Worm (Caenorhabditis elegans) whole organism, young adult: ENCODE results near the gene W03C9.5.
A peak's percentile ranks its signal among the peaks of the same experiment; 100 is the strongest.

Experiments
- B0019.2 ChIP-seq: fragments of 200-800 bp; sonication (Bioruptor generic); conservative IDR thresholded peaks from 2 replicates; pipeline ENCODE4 v1.3.6; 2022; ENCODE audit warnings: missing genetic modification reagents, missing genetic modification characterization, missing compliant biosample characterization
- B0336.3 ChIP-seq: fragments of 200-800 bp; sonication (Bioruptor generic); IDR thresholded peaks from 2 replicates; pipeline ENCODE4 v1.3.6; 2022; ENCODE audit warnings: missing genetic modification characterization, missing compliant biosample characterization
- D2030.7 ChIP-seq: fragments of 200-800 bp; sonication (Bioruptor generic); IDR thresholded peaks from 2 replicates; pipeline ENCODE4 v1.3.6; 2022; ENCODE audit warnings: missing genetic modification reagents, missing genetic modification characterization, missing compliant biosample characterization
- F33H1.4 ChIP-seq: fragments of 200-800 bp; sonication (Bioruptor generic); IDR thresholded peaks from 2 replicates; pipeline ENCODE4 v1.3.6; 2022; ENCODE audit warnings: missing genetic modification reagents, missing genetic modification characterization, missing compliant biosample characterization
- F49E8.2 ChIP-seq: sonication (generic microtip); optimal IDR thresholded peaks from 3 replicates; lab custom pipeline; 2017; ENCODE audit warnings: missing genetic modification characterization, mild to moderate bottlenecking, missing compliant biosample characterization, antibody characterized with exemption, moderate library complexity; ENCODE audit not compliant: insufficient read depth
- F55B11.4 ChIP-seq: sonication (generic microtip); optimal IDR thresholded peaks from 2 replicates; lab custom pipeline; 2016; ENCODE audit warnings: missing compliant biosample characterization, missing genetic modification characterization, borderline replicate concordance; ENCODE audit not compliant: insufficient read depth
- F57A8.1 ChIP-seq: fragments of 200-800 bp; sonication (Bioruptor generic); optimal IDR thresholded peaks from 2 replicates; lab custom pipeline; 2018; ENCODE audit warnings: mild to moderate bottlenecking, missing genetic modification characterization, moderate library complexity, missing compliant biosample characterization
- T26A5.8 ChIP-seq: sonication (generic microtip); optimal IDR thresholded peaks from 2 replicates; lab custom pipeline; 2016; ENCODE audit warnings: missing genetic modification characterization, missing compliant biosample characterization
- Y53F4B.3 ChIP-seq: fragments of 200-800 bp; sonication (Bioruptor generic); IDR thresholded peaks from 2 replicates; pipeline ENCODE4 v1.3.6; 2022; ENCODE audit warnings: missing genetic modification reagents, missing genetic modification characterization, missing compliant biosample characterization
- Y53G8AR.9 ChIP-seq: fragments of 200-800 bp; sonication (Bioruptor generic); conservative IDR thresholded peaks from 2 replicates; pipeline ENCODE4 v1.3.6; 2022; ENCODE audit warnings: missing genetic modification reagents, missing genetic modification characterization, missing compliant biosample characterization
- Y79H2A.3 ChIP-seq: fragments of 200-800 bp; sonication (Bioruptor generic); conservative IDR thresholded peaks from 2 replicates; pipeline ENCODE4 v1.3.6; 2022; ENCODE audit warnings: missing genetic modification reagents, missing genetic modification characterization, missing compliant biosample characterization
- Y95B8A.8 ChIP-seq: fragments of 200-800 bp; sonication (Bioruptor generic); IDR thresholded peaks from 2 replicates; pipeline ENCODE4 v1.3.6; 2022; ENCODE audit warnings: missing genetic modification reagents, missing genetic modification characterization, missing compliant biosample characterization
- ama-1 ChIP-seq, 3 experiments: fragments of 150-350 bp in 1 of 3; sonication (generic microtip) in 2 of 3; optimal IDR thresholded peaks; 2 replicates each; lab custom pipeline; 2014 to 2018; ENCODE audit warnings: missing biosample characterization in 2 of 3, missing genetic modification characterization in 2 of 3, missing genetic modification reagents in 2 of 3
- attf-3 ChIP-seq: fragments of 200-800 bp; sonication (Bioruptor generic); conservative IDR thresholded peaks from 2 replicates; pipeline ENCODE4 v1.3.6; 2022; ENCODE audit warnings: missing genetic modification reagents, missing genetic modification characterization, missing compliant biosample characterization
- attf-6 ChIP-seq: fragments of 200-800 bp; sonication (Bioruptor generic); IDR thresholded peaks from 2 replicates; pipeline ENCODE4 v1.3.6; 2022; ENCODE audit warnings: missing genetic modification reagents, missing genetic modification characterization, missing compliant biosample characterization
- ccch-3 ChIP-seq: fragments of 200-800 bp; sonication (Bioruptor generic); optimal IDR thresholded peaks from 2 replicates; lab custom pipeline; 2018; ENCODE audit warnings: mild to moderate bottlenecking, missing genetic modification characterization, missing compliant biosample characterization
- ceh-100 ChIP-seq: fragments of 200-800 bp; sonication (Bioruptor generic); IDR thresholded peaks from 2 replicates; pipeline ENCODE4 v1.3.6; 2022; ENCODE audit warnings: missing genetic modification reagents, missing genetic modification characterization, missing compliant biosample characterization
- ceh-27 ChIP-seq: fragments of 200-800 bp; sonication (Bioruptor generic); optimal IDR thresholded peaks from 2 replicates; lab custom pipeline; 2018; ENCODE audit warnings: mild to moderate bottlenecking, missing genetic modification characterization, moderate library complexity, missing compliant biosample characterization
- ceh-91 ChIP-seq: fragments of 200-800 bp; sonication (Bioruptor generic); IDR thresholded peaks from 2 replicates; pipeline ENCODE4 v1.3.6; 2022; ENCODE audit warnings: missing genetic modification reagents, missing genetic modification characterization, missing compliant biosample characterization
- dpl-1 ChIP-seq: fragments of 150-350 bp; optimal IDR thresholded peaks from 2 replicates; lab custom pipeline; 2014; ENCODE audit warnings: missing biosample characterization, missing genetic modification reagents, missing genetic modification characterization
- egl-44 ChIP-seq: fragments of 200-800 bp; sonication (Bioruptor generic); IDR thresholded peaks from 2 replicates; pipeline ENCODE4 v1.3.6; 2022; ENCODE audit warnings: missing genetic modification reagents, missing genetic modification characterization, missing compliant biosample characterization
- ekl-4 ChIP-seq: fragments of 200-800 bp; sonication (Bioruptor generic); IDR thresholded peaks from 2 replicates; pipeline ENCODE4 v1.3.6; 2022; ENCODE audit warnings: missing genetic modification reagents, missing genetic modification characterization, missing compliant biosample characterization
- gei-17 ChIP-seq: fragments of 200-800 bp; sonication (Bioruptor generic); optimal IDR thresholded peaks from 2 replicates; lab custom pipeline; 2018; ENCODE audit warnings: mild to moderate bottlenecking, missing genetic modification characterization, missing compliant biosample characterization
- hmg-1.2 ChIP-seq: fragments of 200-800 bp; sonication (Bioruptor generic); IDR thresholded peaks from 2 replicates; pipeline ENCODE4 v1.3.6; 2022; ENCODE audit warnings: missing genetic modification reagents, missing genetic modification characterization, missing compliant biosample characterization
- hsf-1 ChIP-seq: fragments of 200-800 bp; sonication (Bioruptor generic); IDR thresholded peaks from 2 replicates; pipeline ENCODE4 v1.3.6; 2022; ENCODE audit warnings: missing genetic modification reagents, missing genetic modification characterization, missing compliant biosample characterization
- lin-26 ChIP-seq: fragments of 200-800 bp; sonication (Bioruptor generic); IDR thresholded peaks from 2 replicates; pipeline ENCODE4 v1.3.6; 2022; ENCODE audit warnings: missing genetic modification reagents, missing genetic modification characterization, missing compliant biosample characterization
- lin-35 ChIP-seq, 3 experiments: fragments of 150-350 bp in 2 of 3; sonication (generic microtip) in 1 of 3; optimal IDR thresholded peaks; 2 replicates each; lab custom pipeline; 2014 to 2018; ENCODE audit warnings: missing biosample characterization in 3 of 3, missing genetic modification characterization in 3 of 3, missing genetic modification reagents in 3 of 3
- lin-54 ChIP-seq: fragments of 200-800 bp; sonication (Bioruptor generic); optimal IDR thresholded peaks from 2 replicates; lab custom pipeline; 2018; ENCODE audit warnings: mild to moderate bottlenecking, missing genetic modification characterization, missing compliant biosample characterization
- lsy-27 ChIP-seq: sonication (generic microtip); optimal IDR thresholded peaks from 2 replicates; lab custom pipeline; 2017; ENCODE audit warnings: missing genetic modification characterization, mild to moderate bottlenecking, missing compliant biosample characterization, antibody characterized with exemption, missing genotype, borderline replicate concordance; ENCODE audit not compliant: insufficient read depth
- madf-3 ChIP-seq: fragments of 200-800 bp; sonication (Bioruptor generic); IDR thresholded peaks from 2 replicates; pipeline ENCODE4 v1.3.6; 2022; ENCODE audit warnings: missing genetic modification reagents, missing genetic modification characterization, missing compliant biosample characterization
- madf-8 ChIP-seq: fragments of 200-800 bp; sonication (Bioruptor generic); conservative IDR thresholded peaks from 2 replicates; pipeline ENCODE4 v1.3.6; 2022; ENCODE audit warnings: missing genetic modification reagents, missing genetic modification characterization, missing compliant biosample characterization
- nfya-1 ChIP-seq: sonication (generic microtip); optimal IDR thresholded peaks from 2 replicates; lab custom pipeline; 2017; ENCODE audit warnings: antibody characterized with exemption, missing compliant biosample characterization, missing genetic modification characterization, borderline replicate concordance; ENCODE audit not compliant: insufficient read depth
- nfyb-1 ChIP-seq: fragments of 200-800 bp; sonication (Bioruptor generic); IDR thresholded peaks from 2 replicates; pipeline ENCODE4 v1.3.6; 2022; ENCODE audit warnings: missing genetic modification reagents, missing genetic modification characterization, missing compliant biosample characterization
- snpc-4 ChIP-seq, 5 experiments: fragments of 150-350 bp in 1 of 5; sonication (generic microtip) in 4 of 5; optimal IDR thresholded peaks; 2 replicates each; lab custom pipeline; 2014 to 2018; ENCODE audit warnings: missing genetic modification characterization in 5 of 5, missing biosample characterization in 3 of 5, antibody characterized with exemption in 2 of 5, mild to moderate bottlenecking in 2 of 5, missing compliant biosample characterization in 2 of 5, missing genotype in 2 of 5, moderate library complexity in 2 of 5, missing genetic modification reagents in 1 of 5
- tbp1 ChIP-seq: fragments of 200-800 bp; sonication (Bioruptor generic); optimal IDR thresholded peaks from 2 replicates; lab custom pipeline; 2018; ENCODE audit warnings: mild to moderate bottlenecking, missing genetic modification characterization, missing compliant biosample characterization
- tlf-1 ChIP-seq: fragments of 200-800 bp; sonication (Bioruptor generic); optimal IDR thresholded peaks from 2 replicates; lab custom pipeline; 2018; ENCODE audit warnings: mild to moderate bottlenecking, missing genetic modification characterization, missing compliant biosample characterization
- unc-130 ChIP-seq: sonication (generic microtip); optimal IDR thresholded peaks from 2 replicates; lab custom pipeline; 2016; ENCODE audit warnings: missing genetic modification reagents, missing genetic modification characterization, missing compliant biosample characterization
- zfh-2 ChIP-seq: fragments of 200-800 bp; sonication (Bioruptor generic); conservative IDR thresholded peaks from 2 replicates; pipeline ENCODE4 v1.3.6; 2022; ENCODE audit warnings: missing genetic modification reagents, missing genetic modification characterization, missing compliant biosample characterization
- ztf-25 ChIP-seq: fragments of 200-800 bp; sonication (Bioruptor generic); IDR thresholded peaks from 2 replicates; pipeline ENCODE4 v1.3.6; 2022; ENCODE audit warnings: missing genetic modification reagents, missing genetic modification characterization, missing compliant biosample characterization
- ztf-28 ChIP-seq: fragments of 200-800 bp; sonication (Bioruptor generic); IDR thresholded peaks from 2 replicates; pipeline ENCODE4 v1.3.6; 2022; ENCODE audit warnings: missing genetic modification reagents, missing genetic modification characterization, missing compliant biosample characterization
- ztf-6 ChIP-seq: fragments of 200-800 bp; sonication (Bioruptor generic); IDR thresholded peaks from 2 replicates; pipeline ENCODE4 v1.3.6; 2022; ENCODE audit warnings: missing genetic modification reagents, missing genetic modification characterization, missing compliant biosample characterization

W03C9.5 gene

ce11 chrII:11971009-11971636 lies 3.8 kb upstream of the W03C9.5 start:
- TF ChIP-seq Y53G8AR.9 (GFP tag; lab: Robert Waterston, UW) = no peak
- TF ChIP-seq T26A5.8 (tag; lab: Kevin White, UChicago) = no peak
- peak; percentile 11; the same call in 1 of the 2 replicates for TF ChIP-seq nfyb-1 (GFP tag; lab: Robert Waterston, UW)

DNA sequence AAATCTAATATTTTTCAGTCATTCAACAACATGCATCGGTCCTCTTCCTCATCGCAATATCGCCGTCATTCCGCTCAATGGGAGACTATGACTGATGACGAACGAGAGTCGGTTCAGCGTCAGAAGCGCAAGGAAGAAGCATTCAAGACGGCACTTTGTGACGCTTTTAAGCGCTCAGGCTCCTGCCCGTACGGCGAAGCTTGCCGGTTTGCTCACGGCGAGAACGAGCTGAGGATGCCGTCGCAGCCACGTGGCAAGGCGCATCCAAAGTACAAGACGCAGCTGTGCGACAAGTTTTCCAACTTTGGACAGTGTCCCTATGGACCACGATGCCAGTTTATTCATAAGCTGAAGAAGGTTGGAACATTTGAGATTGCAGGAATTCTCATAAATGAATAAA lies 1.7 kb upstream of the W03C9.5 start:
- TF ChIP-seq hmg-1.2 (GFP tag; lab: Robert Waterston, UW) (0 out of 2 replicates have a peak, but pooled peaks have one; percentile 3), zfh-2 (GFP tag; lab: Robert Waterston, UW) (peak; percentile 55; the same call in 1 of the 2 replicates), egl-44 (no peak), hsf-1 (0 out of 2 replicates have a peak, but pooled peaks have one; percentile 24), lin-26 (GFP tag; lab: Robert Waterston, UW) (0 out of 2 replicates have a peak, but pooled peaks have one; percentile 9)
- TF ChIP-seq, all 124 proteins: peak for 4

- TF ChIP-seq ztf-6 (no peak), B0336.3 (peak; percentile 83), ztf-28 (GFP tag; lab: Robert Waterston, UW) (peak; percentile 92), ceh-91 (GFP tag; lab: Robert Waterston, UW) (peak; percentile 98), ztf-25 (no peak), unc-130 (GFP tag; lab: Kevin White, UChicago) (peak; percentile 92), dpl-1 (GFP tag; lab: Kevin White, UChicago) (peak; percentile 97), ccch-3 (GFP tag; lab: Kevin White, UChicago) (no peak), lin-35 (GFP tag; optimal IDR thresholded peaks at IDR 0.05; lab: Kevin White, UChicago) (peak in 2 of 3 experiments; percentile 19 to 81), tbp1 (GFP tag; lab: Kevin White, UChicago) (peak; percentile 68), F55B11.4 (tag; lab: Kevin White, UChicago) (no peak), snpc-4 (GFP tag; optimal IDR thresholded peaks at IDR 0.05; lab: Kevin White, UChicago) (peak; percentile 54), snpc-4 (tag; optimal IDR thresholded peaks at IDR 0.05; lab: Kevin White, UChicago) (peak in 1 of 4 experiments; percentile 32), egl-44 (no peak), Y53F4B.3 (GFP tag; lab: Robert Waterston, UW) (0 out of 2 replicates have a peak, but pooled peaks have one; percentile 31), gei-17 (no peak), F57A8.1 (no peak), lsy-27 (tag; lab: Kevin White, UChicago) (peak; percentile 28), hmg-1.2 (GFP tag; lab: Robert Waterston, UW) (peak; percentile 70), D2030.7 (GFP tag; lab: Robert Waterston, UW) (peak; percentile 98), attf-6 (peak; percentile 78), Y79H2A.3 (peak; percentile 78), ekl-4 (GFP tag; lab: Robert Waterston, UW) (peak; percentile 91), Y95B8A.8 (GFP tag; lab: Robert Waterston, UW) (peak; percentile 90), ceh-100 (GFP tag; lab: Robert Waterston, UW) (peak; percentile 91), ceh-27 (GFP tag; lab: Kevin White, UChicago) (no peak), lin-54 (GFP tag; lab: Kevin White, UChicago) (peak; percentile 92), madf-3 (GFP tag; lab: Robert Waterston, UW) (peak; percentile 99), F33H1.4 (GFP tag; lab: Robert Waterston, UW) (peak; percentile 100), attf-3 (GFP tag; lab: Robert Waterston, UW) (peak; percentile 76), madf-8 (GFP tag; lab: Robert Waterston, UW) (peak; percentile 98), ama-1 (optimal IDR thresholded peaks at IDR 0.05; lab: Kevin White, UChicago) (no peak), ama-1 (GFP tag; optimal IDR thresholded peaks at IDR 0.05; lab: Kevin White, UChicago) (no peak), Y53G8AR.9 (GFP tag; lab: Robert Waterston, UW) (peak; percentile 78; the same call in 1 of the 2 replicates), B0019.2 (GFP tag; lab: Robert Waterston, UW) (peak; percentile 91), F49E8.2 (tag; lab: Kevin White, UChicago) (peak; percentile 78), nfya-1 (tag; lab: Kevin White, UChicago) (no peak), nfyb-1 (GFP tag; lab: Robert Waterston, UW) (peak; percentile 85; the same call in 1 of the 2 replicates), tlf-1 (GFP tag; lab: Kevin White, UChicago) (peak; percentile 95)
Measured at ce11 chrII:11968275-11968674, 931 bp upstream of the W03C9.5 start, which contains the start of gene mex-1. mex-1 (plus strand) TSS chrII:11968637.
